Worm (Caenorhabditis elegans) whole organism, mixed stage, embryonic: ENCODE results near the gene C16C10.2.

Experiments
- elt-3 ChIP-seq: fragments of 150-350 bp; optimal IDR thresholded peaks from 2 replicates; lab custom pipeline; 2014; ENCODE audit warnings: missing biosample characterization, missing genetic modification characterization
- unc-62 ChIP-seq: fragments of 150-350 bp; optimal IDR thresholded peaks from 2 replicates; lab custom pipeline; 2014; ENCODE audit warnings: missing biosample characterization, missing genetic modification reagents, missing genetic modification characterization
- ztf-11 ChIP-seq: fragments of 150-350 bp; optimal IDR thresholded peaks from 2 replicates; lab custom pipeline; 2014; ENCODE audit warnings: missing biosample characterization, missing genetic modification characterization

DNA sequence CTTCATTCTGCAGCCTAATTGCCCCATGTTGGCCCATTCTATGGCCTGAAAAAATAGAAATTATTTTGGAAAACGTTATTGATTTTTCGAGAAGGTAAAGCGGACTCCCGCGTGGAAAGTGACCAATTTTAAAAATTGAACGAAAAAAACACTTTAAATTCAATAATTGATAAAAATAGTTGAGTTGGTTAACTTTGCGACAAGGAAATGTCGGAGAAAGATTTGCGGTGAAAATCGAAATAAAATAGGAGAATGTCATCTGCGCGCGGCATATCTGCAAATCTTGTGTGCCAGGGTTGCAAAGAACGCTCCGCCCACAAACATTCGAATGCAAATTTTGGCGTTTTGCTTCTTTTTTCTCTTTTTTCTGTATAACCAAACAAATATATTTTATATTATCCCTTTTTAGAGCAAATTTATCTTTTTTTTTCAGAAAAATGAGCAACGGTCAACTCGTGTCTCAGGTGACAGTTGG, 7.5 kb downstream of the C16C10.2 start, which contains the start of the genes rnf-121 and C16C10.4:
- peak; percentile 78 for TF ChIP-seq elt-3
- peak; percentile 7 for TF ChIP-seq unc-62 (GFP tag; lab: Kevin White, UChicago)
- TF ChIP-seq ztf-11 (tag; lab: Kevin White, UChicago): peak; percentile 94
